Fruit fly (Drosophila melanogaster): ENCODE results near the gene para.
A peak's percentile ranks its signal among the peaks of the same experiment; 100 is the strongest.

The para gene

dm6 chrX:16547390-16547789, 14.5 kb upstream of the para start, which contains the start of gene CG9902 (continued):
- TF ChIP-seq nom (GFP tag; optimal IDR thresholded peaks at IDR 0.05) (no peak), fd3F (GFP tag; optimal IDR thresholded peaks at IDR 0.05) (no peak), CTCF (GFP tag; optimal IDR thresholded peaks at IDR 0.05) (peak; percentile 73), Hsf (GFP tag; optimal IDR thresholded peaks at IDR 0.05) (no peak), Eip74EF (GFP tag; optimal IDR thresholded peaks at IDR 0.05) (no peak), amos (GFP tag; IDR thresholded peaks at IDR 0.05; ENCODE audit: partially characterized antibody) (peak; percentile 85), CG12942 (GFP tag; optimal IDR thresholded peaks at IDR 0.05) (no peak), Atf6 (GFP tag; IDR thresholded peaks at IDR 0.05) (no peak), gem (tag; optimal IDR thresholded peaks at IDR 0.05) (no peak), Nf-YA (GFP tag; IDR thresholded peaks at IDR 0.05) (no peak), Oli (tag; optimal IDR thresholded peaks at IDR 0.05) (no peak), D19B (GFP tag; optimal IDR thresholded peaks at IDR 0.05) (no peak), CG9727 (GFP tag; optimal IDR thresholded peaks at IDR 0.05) (no peak), Antp (GFP tag; optimal IDR thresholded peaks at IDR 0.05) (no peak), CG8765 (GFP tag; IDR thresholded peaks at IDR 0.05) (no peak), wek (GFP tag; optimal IDR thresholded peaks at IDR 0.05) (no peak), CG11093 (GFP tag; IDR thresholded peaks at IDR 0.05) (no peak), peb (GFP tag; IDR thresholded peaks at IDR 0.05) (no peak), tll (GFP tag; optimal IDR thresholded peaks at IDR 0.05) (no peak), ATbp (GFP tag; optimal IDR thresholded peaks at IDR 0.05) (no peak), lilli (GFP tag; optimal IDR thresholded peaks at IDR 0.05) (no peak), Sry-δ (GFP tag; optimal IDR thresholded peaks at IDR 0.05) (peak; percentile 82), lola (GFP tag; optimal IDR thresholded peaks at IDR 0.05) (no peak), dm (GFP tag; optimal IDR thresholded peaks at IDR 0.05) (peak; percentile 39), chn (GFP tag; optimal IDR thresholded peaks at IDR 0.05) (no peak), gce (GFP tag; IDR thresholded peaks at IDR 0.05) (no peak), ara (GFP tag; IDR thresholded peaks at IDR 0.05) (no peak), salm (tag; optimal IDR thresholded peaks at IDR 0.05) (no peak), Rfx (GFP tag; IDR thresholded peaks at IDR 0.05) (peak; percentile 24; the same call in 1 of the 2 replicates), B-H2 (GFP tag; optimal IDR thresholded peaks at IDR 0.05) (peak; percentile 47), CG18262 (tag; optimal IDR thresholded peaks at IDR 0.05) (no peak), CG7372 (GFP tag; IDR thresholded peaks at IDR 0.05) (no peak), gro (GFP tag; optimal IDR thresholded peaks at IDR 0.05) (peak; percentile 67), crol (GFP tag; IDR thresholded peaks at IDR 0.05) (no peak), CG14860 (GFP tag; IDR thresholded peaks at IDR 0.05; ENCODE audit: partially characterized antibody) (peak; percentile 45; the same call in 1 of the 3 replicates), CG2116 (GFP tag; optimal IDR thresholded peaks at IDR 0.05) (peak; percentile 98), CG10543 (GFP tag; optimal IDR thresholded peaks at IDR 0.05) (peak; percentile 6), Optix (GFP tag; IDR thresholded peaks at IDR 0.05) (no peak), CG10267 (tag; optimal IDR thresholded peaks at IDR 0.05) (peak; percentile 55), CG31388 (GFP tag; optimal IDR thresholded peaks at IDR 0.05) (no peak), CG9215 (GFP tag; IDR thresholded peaks at IDR 0.05) (peak; percentile 92), Nf-YB (GFP tag; optimal IDR thresholded peaks at IDR 0.05) (no peak), BEAF-32 (GFP tag; optimal IDR thresholded peaks at IDR 0.05) (peak; percentile 88), CG17328 (GFP tag; IDR thresholded peaks at IDR 0.05) (no peak), Nf-YC (tag; optimal IDR thresholded peaks at IDR 0.05) (peak; percentile 26), pita (GFP tag; optimal IDR thresholded peaks at IDR 0.05) (peak; percentile 94), al (GFP tag; IDR thresholded peaks at IDR 0.05) (no peak), unpg (GFP tag; optimal IDR thresholded peaks at IDR 0.05) (no peak), CG6272 (GFP tag; IDR thresholded peaks at IDR 0.05) (no peak), CG7963 (GFP tag; IDR thresholded peaks at IDR 0.05; ENCODE audit: partially characterized antibody) (peak; percentile 76), insv (GFP tag; optimal IDR thresholded peaks at IDR 0.05) (peak in 1 of 2 experiments; percentile 51)

All from whole organism, embryonic.